Fruit fly (Drosophila melanogaster): ENCODE results near the gene Eaf6.
A peak's percentile ranks its signal among the peaks of the same experiment; 100 is the strongest.

Eaf6 gene

dm6 chr3L:5608786-5609370, 778 bp upstream of the Eaf6 start:
- TF ChIP-seq noc (tag; optimal IDR thresholded peaks at IDR 0.05) = no peak

- TF ChIP-seq noc (tag; optimal IDR thresholded peaks at IDR 0.05) = no peak
Observed at dm6 chr3L:5604490-5604889, 3.6 kb downstream of the Eaf6 start, which contains the start of gene mthl2. Gene mthl2, plus strand, starts transcription at chr3L:5604790.

- TF ChIP-seq noc (tag; optimal IDR thresholded peaks at IDR 0.05) = no peak
Observed at dm6 chr3L:5603860-5604415, 4.2 kb downstream of the Eaf6 start, which contains the start of gene TM9SF3. Gene TM9SF3, minus strand, starts transcription at chr3L:5603979.

- TF ChIP-seq noc (tag; optimal IDR thresholded peaks at IDR 0.05) = no peak
Observed at dm6 chr3L:5599592-5599991, 8.5 kb downstream of the Eaf6 start, which contains the start of gene CG10591. Gene CG10591, minus strand, starts transcription at chr3L:5599692.

DNA sequence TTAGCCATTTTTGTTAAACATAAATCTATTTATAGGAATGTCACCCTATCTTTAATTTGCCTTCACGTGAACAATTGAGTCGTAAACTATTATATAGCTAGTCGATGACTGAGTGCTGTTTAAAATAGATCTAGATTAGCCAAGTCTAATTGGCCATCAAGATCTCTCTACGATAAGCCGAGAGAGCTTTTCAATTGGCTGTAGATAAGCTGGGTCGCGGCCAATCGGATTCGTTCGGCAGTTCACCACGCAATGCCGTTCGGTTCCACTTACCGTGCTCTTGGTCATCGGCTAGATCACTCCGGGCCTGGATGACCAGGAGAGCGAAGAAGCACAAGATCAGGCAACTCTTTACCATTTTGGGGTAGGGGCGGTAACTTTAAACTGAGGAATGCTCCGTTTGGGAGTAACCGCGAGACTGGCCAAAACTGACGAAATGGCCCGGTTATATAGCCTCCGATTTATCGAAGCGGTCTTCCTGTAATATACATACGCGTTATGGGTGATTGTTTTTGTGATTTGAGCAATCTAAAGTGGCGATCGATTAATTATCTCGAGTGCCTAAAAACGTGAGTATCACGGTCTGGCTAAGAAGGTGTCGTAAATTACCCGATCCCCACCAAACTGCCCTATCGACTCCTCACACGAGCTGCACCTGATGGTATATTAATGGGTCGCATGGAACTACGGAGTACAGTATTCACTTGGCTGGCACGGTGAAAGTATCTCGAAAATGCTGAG, 13.1 kb downstream of the Eaf6 start, which contains the start of the genes Alp10 and Alp9:
Gene Alp10, minus strand, starts transcription at position 420 of the 741 bp plus-strand sequence.
Gene Alp9, plus strand, starts transcription at position 690 of the 741 bp plus-strand sequence.
- TF ChIP-seq noc (tag; optimal IDR thresholded peaks at IDR 0.05) = no peak

dm6 chr3L:5594163-5594715, 13.9 kb downstream of the Eaf6 start:
- TF ChIP-seq noc (tag; optimal IDR thresholded peaks at IDR 0.05) = no peak

- no peak for TF ChIP-seq noc (tag; optimal IDR thresholded peaks at IDR 0.05)
Observed at dm6 chr3L:5592437-5592836, 15.7 kb downstream of the Eaf6 start, which contains the start of gene spo. Gene spo, minus strand, starts transcription at chr3L:5592571.

dm6 chr3L:5583295-5583707, 24.8 kb downstream of the Eaf6 start:
- TF ChIP-seq noc (tag; optimal IDR thresholded peaks at IDR 0.05) = no peak

DNA sequence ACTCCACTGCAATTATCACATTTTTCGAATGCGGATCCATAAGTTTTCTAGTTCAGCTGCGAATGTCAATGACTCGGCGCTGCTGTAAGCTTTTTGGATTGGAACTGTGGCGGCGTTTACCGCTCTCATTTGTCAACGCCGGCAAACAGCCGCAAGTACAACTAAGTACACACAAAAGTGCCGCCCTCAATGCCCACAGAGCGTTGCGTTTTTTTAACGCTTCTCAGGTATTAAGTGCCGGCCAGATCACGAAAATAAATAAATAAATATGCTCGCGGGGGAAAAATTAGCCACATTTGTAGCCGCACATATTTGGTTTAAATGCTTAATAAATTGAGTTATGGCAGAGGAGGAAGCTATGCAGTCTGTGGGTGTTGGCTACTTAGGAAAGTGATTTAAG, 26.6 kb downstream of the Eaf6 start:
- TF ChIP-seq noc (tag; optimal IDR thresholded peaks at IDR 0.05) = no peak

dm6 chr3L:5580490-5581116, 27.5 kb downstream of the Eaf6 start:
- TF ChIP-seq noc (tag; optimal IDR thresholded peaks at IDR 0.05) = no peak

dm6 chr3L:5579762-5580161, 28.3 kb downstream of the Eaf6 start:
- TF ChIP-seq noc (tag; optimal IDR thresholded peaks at IDR 0.05) = peak; percentile 18

dm6 chr3L:5578595-5578994, 29.5 kb downstream of the Eaf6 start:
- TF ChIP-seq noc (tag; optimal IDR thresholded peaks at IDR 0.05) = no peak

dm6 chr3L:5577250-5578138, 30.6 kb downstream of the Eaf6 start, which contains the start of gene Msr-110:
Gene Msr-110, minus strand, starts transcription at chr3L:5577348.
- TF ChIP-seq noc (tag; optimal IDR thresholded peaks at IDR 0.05) = peak; percentile 92

DNA sequence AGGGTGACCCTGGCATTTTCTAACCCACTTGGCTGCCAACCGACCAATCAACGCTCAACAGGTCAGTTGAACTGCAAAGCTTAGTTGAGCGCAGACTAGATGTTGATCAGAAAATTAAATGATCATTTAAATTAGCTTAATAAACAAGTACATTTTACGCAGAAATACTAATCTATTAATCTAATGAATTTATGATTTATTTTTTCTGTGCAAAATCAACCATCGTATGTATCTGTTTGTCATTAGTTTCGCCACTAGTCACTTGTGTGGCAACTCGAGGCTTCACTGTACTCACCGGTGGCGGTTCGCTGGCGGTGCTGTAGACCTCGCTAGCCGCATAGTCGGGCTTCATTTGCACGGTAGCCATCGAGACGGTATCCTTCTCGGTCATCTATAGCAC, 31.6 kb downstream of the Eaf6 start:
- no peak for TF ChIP-seq noc (tag; optimal IDR thresholded peaks at IDR 0.05)

- no peak for TF ChIP-seq noc (tag; optimal IDR thresholded peaks at IDR 0.05)
Observed at dm6 chr3L:5575524-5575923, 32.6 kb downstream of the Eaf6 start.
